Worm (Caenorhabditis elegans): ENCODE data around the gene vms-1.
A peak's percentile ranks its signal among the peaks of the same experiment; 100 is the strongest.

Gene vms-1

ce11 chrIII:8067798-8068197, 20.5 kb upstream of the vms-1 start:
- TF ChIP-seq pax-3 (tag; optimal IDR thresholded peaks at IDR 0.05) (no peak), nhr-71 (tag; optimal IDR thresholded peaks at IDR 0.05) (no peak), elt-3 (tag; optimal IDR thresholded peaks at IDR 0.05) (no peak), nhr-28 (tag; optimal IDR thresholded peaks at IDR 0.05) (no peak), zip-4 (GFP tag; optimal IDR thresholded peaks at IDR 0.05) (no peak), ceh-88 (GFP tag; IDR thresholded peaks at IDR 0.05) (no peak), nhr-20 (tag; optimal IDR thresholded peaks at IDR 0.05) (no peak), ama-1 (optimal IDR thresholded peaks at IDR 0.05) (no peak), C16A3.4 (tag; optimal IDR thresholded peaks at IDR 0.05) (no peak), unc-130 (tag; optimal IDR thresholded peaks at IDR 0.05) (no peak), tlp-1 (tag; optimal IDR thresholded peaks at IDR 0.05) (no peak), hlh-4 (tag; optimal IDR thresholded peaks at IDR 0.05) (no peak), hpl-2 (GFP tag; optimal IDR thresholded peaks at IDR 0.05) (no peak), nhr-12 (tag; optimal IDR thresholded peaks at IDR 0.05) (no peak), nhr-90 (tag; optimal IDR thresholded peaks at IDR 0.05; ENCODE audit: poor library complexity) (no peak)

ce11 chrIII:8069206-8069605, 19.1 kb upstream of the vms-1 start:
- no peak for TF ChIP-seq pag-3 (tag; optimal IDR thresholded peaks at IDR 0.05; ENCODE audit: borderline replicate concordance, insufficient read depth)
- TF ChIP-seq tbx-2 (tag; optimal IDR thresholded peaks at IDR 0.05) = no peak
- no peak for TF ChIP-seq lin-14 (GFP tag; optimal IDR thresholded peaks at IDR 0.05)
- TF ChIP-seq jun-1 (tag; optimal IDR thresholded peaks at IDR 0.05) = no peak
- TF ChIP-seq nhr-20 (tag; optimal IDR thresholded peaks at IDR 0.05) = no peak
- no peak for TF ChIP-seq aly-2 (tag; optimal IDR thresholded peaks at IDR 0.05)
- no peak for TF ChIP-seq lin-13 (GFP tag; optimal IDR thresholded peaks at IDR 0.05)
- TF ChIP-seq snu-23 (GFP tag; optimal IDR thresholded peaks at IDR 0.05) = no peak
- TF ChIP-seq lin-15B (tag; optimal IDR thresholded peaks at IDR 0.05) = no peak
- peak in 1 of 2 experiments; percentile 12 for TF ChIP-seq lsy-2 (tag; optimal IDR thresholded peaks at IDR 0.05)
- no peak for TF ChIP-seq elt-2 (tag; optimal IDR thresholded peaks at IDR 0.05)
- peak; percentile 5 for TF ChIP-seq snpc-4 (tag; optimal IDR thresholded peaks at IDR 0.05)
- TF ChIP-seq ama-1 (optimal IDR thresholded peaks at IDR 0.05) = no peak
- no peak for TF ChIP-seq efl-3 (GFP tag; optimal IDR thresholded peaks at IDR 0.05)
- TF ChIP-seq mdl-1 (tag; optimal IDR thresholded peaks at IDR 0.05) = no peak
- TF ChIP-seq efl-1 (optimal IDR thresholded peaks at IDR 0.05) = peak in 1 of 2 experiments; percentile 15
- no peak for TF ChIP-seq efl-1 (GFP tag; optimal IDR thresholded peaks at IDR 0.05 in 1 of 2)
- no peak for TF ChIP-seq skn-1 (tag; optimal IDR thresholded peaks at IDR 0.05)
- no peak for TF ChIP-seq unc-30 (tag; optimal IDR thresholded peaks at IDR 0.05)
- TF ChIP-seq hlh-17 (GFP tag; optimal IDR thresholded peaks at IDR 0.05; ENCODE audit: borderline replicate concordance) = no peak
- no peak for TF ChIP-seq fkh-10 (GFP tag; optimal IDR thresholded peaks at IDR 0.05)
- no peak for TF ChIP-seq Y116A8C.19 (tag; optimal IDR thresholded peaks at IDR 0.05; ENCODE audit: borderline replicate concordance)
- no peak for TF ChIP-seq egl-13 (tag; optimal IDR thresholded peaks at IDR 0.05)
- TF ChIP-seq ceh-88 (GFP tag; IDR thresholded peaks at IDR 0.05) = no peak
- no peak for TF ChIP-seq blmp-1 (tag; optimal IDR thresholded peaks at IDR 0.05)
- TF ChIP-seq fkh-4 (tag; optimal IDR thresholded peaks at IDR 0.05; ENCODE audit: borderline replicate concordance) = no peak
- no peak for TF ChIP-seq sox-4 (tag; optimal IDR thresholded peaks at IDR 0.05)
- no peak for TF ChIP-seq fos-1 (tag; optimal IDR thresholded peaks at IDR 0.05)
- 0 out of 2 replicates have a peak, but pooled peaks have one; percentile 11 for TF ChIP-seq nhr-19 (GFP tag; conservative IDR thresholded peaks at IDR 0.05)
- TF ChIP-seq ceh-8 (GFP tag; optimal IDR thresholded peaks at IDR 0.05) = no peak
- no peak for TF ChIP-seq unc-62 (GFP tag; optimal IDR thresholded peaks at IDR 0.05)
- TF ChIP-seq aha-1 (tag; optimal IDR thresholded peaks at IDR 0.05) = no peak
- TF ChIP-seq sup-37 (GFP tag; optimal IDR thresholded peaks at IDR 0.05) = no peak
- TF ChIP-seq mab-9 (GFP tag; IDR thresholded peaks at IDR 0.05) = no peak
- TF ChIP-seq rnt-1 (tag; optimal IDR thresholded peaks at IDR 0.05) = peak; percentile 36
- TF ChIP-seq ets-5 (GFP tag; IDR thresholded peaks at IDR 0.05) = no peak
- TF ChIP-seq ceh-90 (tag; optimal IDR thresholded peaks at IDR 0.05) = no peak
- TF ChIP-seq swsn-7 (tag; optimal IDR thresholded peaks at IDR 0.05) = no peak
- no peak for TF ChIP-seq sptf-1 (tag; optimal IDR thresholded peaks at IDR 0.05)
- TF ChIP-seq tlp-1 (tag; optimal IDR thresholded peaks at IDR 0.05) = no peak
- no peak for TF ChIP-seq elt-3 (tag; optimal IDR thresholded peaks at IDR 0.05)
- TF ChIP-seq nhr-84 (tag; optimal IDR thresholded peaks at IDR 0.05) = no peak

All from whole organism, L1 larva.